Worm (Caenorhabditis elegans) whole organism, L4 larva: ENCODE measurements around the gene F47D12.9.
A peak's percentile ranks its signal among the peaks of the same experiment; 100 is the strongest.

Experiments used
- F37D6.2 ChIP-seq: sonication (generic microtip); optimal IDR thresholded peaks from 2 replicates; lab custom pipeline; 2016; ENCODE audit warnings: mild to moderate bottlenecking, missing genetic modification characterization, missing compliant biosample characterization
- F49E8.2 ChIP-seq: sonication (generic microtip); optimal IDR thresholded peaks from 2 replicates; lab custom pipeline; 2016; ENCODE audit warnings: missing compliant biosample characterization, mild to moderate bottlenecking, missing genetic modification characterization, borderline replicate concordance
- R02D3.7 ChIP-seq: fragments of 150-350 bp; sonication (generic microtip); optimal IDR thresholded peaks from 3 replicates; lab custom pipeline; 2014; ENCODE audit warnings: missing biosample characterization, missing genetic modification characterization
- T20F7.1 ChIP-seq: fragments of 200-800 bp; sonication (Bioruptor generic); optimal IDR thresholded peaks from 2 replicates; lab custom pipeline; 2018; ENCODE audit warnings: mild to moderate bottlenecking, missing genetic modification characterization, missing compliant biosample characterization
- Y105C5A.15 ChIP-seq: fragments of 200-800 bp; sonication (Bioruptor generic); IDR thresholded peaks from 2 replicates; pipeline ENCODE4 v1.3.6; 2022; ENCODE audit warnings: missing genetic modification characterization, missing compliant biosample characterization
- Y5F2A.4 ChIP-seq: fragments of 200-800 bp; sonication (Bioruptor generic); optimal IDR thresholded peaks from 2 replicates; lab custom pipeline; 2018; ENCODE audit warnings: mild to moderate bottlenecking, missing genetic modification characterization, missing compliant biosample characterization
- Y75B8A.6 ChIP-seq: fragments of 200-800 bp; sonication (Bioruptor generic); IDR thresholded peaks from 2 replicates; pipeline ENCODE4 v1.3.6; 2022; ENCODE audit warnings: missing genetic modification reagents, missing genetic modification characterization, missing compliant biosample characterization
- aha-1 ChIP-seq: fragments of 150-350 bp; peaks from one replicate; lab custom pipeline; 2014; ENCODE audit warnings: missing biosample characterization, missing genetic modification characterization
- attf-4 ChIP-seq: sonication (generic microtip); optimal IDR thresholded peaks from 3 replicates; lab custom pipeline; 2017; ENCODE audit warnings: missing biosample characterization, missing genetic modification characterization
- ceh-20 ChIP-seq: fragments of 200-800 bp; sonication (Bioruptor generic); IDR thresholded peaks from 2 replicates; pipeline ENCODE4 v1.3.6; 2022; ENCODE audit warnings: missing genetic modification reagents, missing genetic modification characterization, missing compliant biosample characterization
- ceh-32 ChIP-seq: sonication (generic microtip); optimal IDR thresholded peaks from 2 replicates; lab custom pipeline; 2016; ENCODE audit warnings: mild to moderate bottlenecking, missing genetic modification characterization, missing compliant biosample characterization; ENCODE audit not compliant: poor library complexity
- ceh-44 ChIP-seq: fragments of 200-800 bp; sonication (Bioruptor generic); IDR thresholded peaks from 2 replicates; pipeline ENCODE4 v1.3.6; 2022; ENCODE audit warnings: missing genetic modification reagents, missing genetic modification characterization, missing compliant biosample characterization
- ceh-82 ChIP-seq: sonication (generic microtip); optimal IDR thresholded peaks from 2 replicates; lab custom pipeline; 2017; ENCODE audit warnings: missing biosample characterization, missing genetic modification characterization
- ces-1 ChIP-seq: fragments of 150-350 bp; sonication (generic microtip); optimal IDR thresholded peaks from 4 replicates; lab custom pipeline; 2014; ENCODE audit warnings: missing biosample characterization, missing genetic modification reagents, missing genetic modification characterization
- ctbp-1 ChIP-seq: fragments of 200-800 bp; sonication (Bioruptor generic); IDR thresholded peaks from 2 replicates; pipeline ENCODE4 v1.3.6; 2022; ENCODE audit warnings: missing genetic modification reagents, missing genetic modification characterization, missing compliant biosample characterization
- daf-12 ChIP-seq: fragments of 150-350 bp; optimal IDR thresholded peaks from 2 replicates; lab custom pipeline; 2014; ENCODE audit warnings: missing biosample characterization, missing genetic modification reagents, missing genetic modification characterization
- daf-16 ChIP-seq, 3 experiments: sonication (generic microtip); optimal IDR thresholded peaks; 2 replicates each; lab custom pipeline; 2016 to 2017; ENCODE audit warnings: missing genetic modification characterization in 3 of 3, missing genetic modification reagents in 3 of 3, mild to moderate bottlenecking in 2 of 3, missing compliant biosample characterization in 2 of 3, missing biosample characterization in 1 of 3, moderate library complexity in 1 of 3
- dmd-6 ChIP-seq: fragments of 200-800 bp; sonication (Bioruptor generic); IDR thresholded peaks from 2 replicates; pipeline ENCODE4 v1.3.6; 2022; ENCODE audit warnings: missing genetic modification reagents, missing genetic modification characterization, missing compliant biosample characterization
- dmd-9 ChIP-seq: fragments of 200-800 bp; sonication (Bioruptor generic); IDR thresholded peaks from 2 replicates; pipeline ENCODE4 v1.3.6; 2022; ENCODE audit warnings: missing genetic modification reagents, missing genetic modification characterization, missing compliant biosample characterization
- egl-43 ChIP-seq: fragments of 200-800 bp; sonication (Bioruptor generic); IDR thresholded peaks from 2 replicates; pipeline ENCODE4 v1.3.6; 2022; ENCODE audit warnings: missing genetic modification reagents, missing genetic modification characterization, missing compliant biosample characterization
- fkh-10 ChIP-seq: fragments of 150-350 bp; optimal IDR thresholded peaks from 2 replicates; lab custom pipeline; 2014; ENCODE audit warnings: missing biosample characterization, missing genetic modification reagents, missing genetic modification characterization
- fos-1 ChIP-seq: fragments of 150-350 bp; optimal IDR thresholded peaks from 2 replicates; lab custom pipeline; 2014; ENCODE audit warnings: missing biosample characterization, missing genetic modification characterization
- hif-1 ChIP-seq, 2 experiments: sonication (generic microtip); optimal IDR thresholded peaks; 2 replicates each; lab custom pipeline; 2016 to 2017; ENCODE audit warnings: missing compliant biosample characterization in 2 of 2, missing genetic modification characterization in 2 of 2, missing genetic modification reagents in 2 of 2, missing genotype in 2 of 2, mild to moderate bottlenecking in 1 of 2
- hlh-30 ChIP-seq: sonication (generic microtip); optimal IDR thresholded peaks from 2 replicates; lab custom pipeline; 2017; ENCODE audit warnings: antibody characterized with exemption, mild to moderate bottlenecking, missing genetic modification characterization, missing compliant biosample characterization; ENCODE audit not compliant: insufficient read depth
- lim-7 ChIP-seq: fragments of 200-800 bp; sonication (Bioruptor generic); IDR thresholded peaks from 2 replicates; pipeline ENCODE4 v1.3.6; 2022; ENCODE audit warnings: missing genetic modification characterization, missing compliant biosample characterization
- lin-15B ChIP-seq: fragments of 150-350 bp; sonication (generic microtip); optimal IDR thresholded peaks from 3 replicates; lab custom pipeline; 2014; ENCODE audit warnings: missing biosample characterization, missing genetic modification characterization
- lin-29 ChIP-seq: fragments of 200-800 bp; sonication (Bioruptor generic); IDR thresholded peaks from 2 replicates; pipeline ENCODE4 v1.3.6; 2022; ENCODE audit warnings: missing genetic modification reagents, missing genetic modification characterization, missing compliant biosample characterization
- lin-38 ChIP-seq: fragments of 200-800 bp; sonication (Bioruptor generic); IDR thresholded peaks from 2 replicates; pipeline ENCODE4 v1.3.6; 2022; ENCODE audit warnings: missing genetic modification reagents, missing genetic modification characterization, missing compliant biosample characterization
- lin-39 ChIP-seq: fragments of 150-350 bp; optimal IDR thresholded peaks from 2 replicates; lab custom pipeline; 2014; ENCODE audit warnings: missing biosample characterization, missing genetic modification reagents, missing genetic modification characterization
- lir-3 ChIP-seq: sonication (generic microtip); optimal IDR thresholded peaks from 2 replicates; lab custom pipeline; 2016; ENCODE audit warnings: mild to moderate bottlenecking, missing genetic modification characterization, missing compliant biosample characterization
- lsy-2 ChIP-seq, 2 experiments: fragments of 150-350 bp in 1 of 2; sonication (generic microtip) in 1 of 2; optimal IDR thresholded peaks; 2 replicates each; lab custom pipeline; 2014 to 2017; ENCODE audit warnings: missing biosample characterization in 2 of 2, missing genetic modification characterization in 2 of 2
- mdl-1 ChIP-seq, 2 experiments: fragments of 150-350 bp in 1 of 2; sonication (generic microtip) in 1 of 2; optimal IDR thresholded peaks; 2 replicates each; lab custom pipeline; 2014 to 2017; ENCODE audit warnings: missing biosample characterization in 2 of 2, missing genetic modification characterization in 2 of 2
- mdt-29 ChIP-seq: fragments of 200-800 bp; sonication (Bioruptor generic); IDR thresholded peaks from 2 replicates; pipeline ENCODE4 v1.3.6; 2022; ENCODE audit warnings: missing genetic modification reagents, missing genetic modification characterization, missing compliant biosample characterization
- mep-1 ChIP-seq: fragments of 150-350 bp; sonication (generic microtip); optimal IDR thresholded peaks from 3 replicates; lab custom pipeline; 2014; ENCODE audit warnings: missing biosample characterization, missing genetic modification characterization
- mxl-3 ChIP-seq: fragments of 200-800 bp; sonication (Bioruptor generic); optimal IDR thresholded peaks from 2 replicates; lab custom pipeline; 2018; ENCODE audit warnings: mild to moderate bottlenecking, missing genetic modification characterization, missing compliant biosample characterization
- nhr-11 ChIP-seq: fragments of 150-350 bp; optimal IDR thresholded peaks from 2 replicates; lab custom pipeline; 2014; ENCODE audit warnings: missing biosample characterization, missing genetic modification characterization
- nhr-28 ChIP-seq: fragments of 150-350 bp; optimal IDR thresholded peaks from 2 replicates; lab custom pipeline; 2014; ENCODE audit warnings: missing biosample characterization, missing genetic modification characterization
- nhr-6 ChIP-seq: fragments of 150-350 bp; optimal IDR thresholded peaks from 2 replicates; lab custom pipeline; 2014; ENCODE audit warnings: missing biosample characterization, missing genetic modification characterization
- pqm-1 ChIP-seq: sonication (generic microtip); optimal IDR thresholded peaks from 2 replicates; lab custom pipeline; 2017; ENCODE audit warnings: missing biosample characterization, missing genetic modification characterization
- rbr-2 ChIP-seq: sonication (generic microtip); optimal IDR thresholded peaks from 2 replicates; lab custom pipeline; 2016; ENCODE audit warnings: missing genotype, missing genetic modification characterization, missing compliant biosample characterization
- snpc-1.2 ChIP-seq: fragments of 200-800 bp; sonication (Bioruptor generic); IDR thresholded peaks from 2 replicates; pipeline ENCODE4 v1.3.6; 2022; ENCODE audit warnings: missing genetic modification reagents, missing genetic modification characterization, missing compliant biosample characterization
- spr-1 ChIP-seq: sonication (generic microtip); optimal IDR thresholded peaks from 2 replicates; lab custom pipeline; 2016; ENCODE audit warnings: mild to moderate bottlenecking, missing genetic modification characterization, missing compliant biosample characterization
- tag-97 ChIP-seq: fragments of 200-800 bp; sonication (Bioruptor generic); IDR thresholded peaks from 2 replicates; pipeline ENCODE4 v1.3.6; 2022; ENCODE audit warnings: missing genetic modification characterization, missing compliant biosample characterization
- unc-130 ChIP-seq: sonication (generic microtip); optimal IDR thresholded peaks from 2 replicates; lab custom pipeline; 2016; ENCODE audit warnings: missing genetic modification reagents, missing genetic modification characterization, missing compliant biosample characterization
- unc-62 ChIP-seq, 3 experiments: fragments of 150-350 bp in 1 of 3; sonication (generic microtip); optimal IDR thresholded peaks in 2 of 3; peaks in 1 of 3; 1 replicate in 1 of 3; 2 replicates in 2 of 3; lab custom pipeline; 2014 to 2017; ENCODE audit warnings: missing biosample characterization in 3 of 3, missing genetic modification characterization in 3 of 3, missing genetic modification reagents in 3 of 3, missing genotype in 1 of 3
- vab-7 ChIP-seq: fragments of 200-800 bp; sonication (Bioruptor generic); IDR thresholded peaks from 2 replicates; pipeline ENCODE4 v1.3.6; 2022; ENCODE audit warnings: missing genetic modification reagents, missing genetic modification characterization, missing compliant biosample characterization
- zfp-2 ChIP-seq: sonication (generic microtip); optimal IDR thresholded peaks from 2 replicates; lab custom pipeline; 2016; ENCODE audit warnings: mild to moderate bottlenecking, missing genetic modification characterization, missing compliant biosample characterization
- zfp-3 ChIP-seq: fragments of 200-800 bp; sonication (Bioruptor generic); conservative IDR thresholded peaks from 2 replicates; pipeline ENCODE4 v1.3.6; 2022; ENCODE audit warnings: missing genetic modification reagents, missing genetic modification characterization, missing compliant biosample characterization
- zip-11 ChIP-seq: fragments of 200-800 bp; sonication (Bioruptor generic); IDR thresholded peaks from 2 replicates; pipeline ENCODE4 v1.3.6; 2022; ENCODE audit warnings: missing genetic modification characterization, missing compliant biosample characterization
- ztf-11 ChIP-seq: fragments of 150-350 bp; optimal IDR thresholded peaks from 2 replicates; lab custom pipeline; 2014; ENCODE audit warnings: missing biosample characterization, missing genetic modification characterization
- ztf-7 ChIP-seq: fragments of 150-350 bp; optimal IDR thresholded peaks from 2 replicates; lab custom pipeline; 2014; ENCODE audit warnings: missing biosample characterization, missing genetic modification characterization

The F47D12.9 gene

DNA sequence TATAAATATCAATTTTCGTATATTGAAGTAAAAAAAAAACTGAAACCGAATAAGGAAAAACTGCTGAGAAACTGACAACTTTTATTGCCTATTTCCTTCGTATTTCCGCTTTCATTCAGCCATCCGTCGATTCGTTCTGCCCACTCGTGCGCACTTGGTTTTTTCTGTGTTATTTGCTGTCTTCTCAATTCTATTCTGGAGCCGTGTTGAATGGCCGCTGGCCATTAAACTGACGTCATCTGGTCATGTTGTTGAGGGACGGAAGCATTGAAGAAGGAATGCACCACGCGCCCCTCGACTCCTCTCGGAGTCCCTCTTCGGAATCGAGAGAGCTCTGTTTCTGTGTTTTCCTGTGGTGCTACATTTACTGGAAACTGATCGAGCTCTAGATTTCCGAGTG, 45.4 kb upstream of the F47D12.9 start:
- TF ChIP-seq aha-1 (tag; lab: Kevin White, UChicago) (peak; percentile 88), vab-7 (no peak), ztf-7 (no peak), nhr-28 (tag; lab: Kevin White, UChicago) (no peak), mep-1 (tag; lab: Kevin White, UChicago) (peak; percentile 16), lin-15B (tag; lab: Kevin White, UChicago) (no peak), F49E8.2 (no peak), spr-1 (tag; lab: Kevin White, UChicago) (no peak), fkh-10 (GFP tag; lab: Kevin White, UChicago) (peak; percentile 69), lin-39 (tag; lab: Kevin White, UChicago) (no peak), daf-16 (GFP tag; optimal IDR thresholded peaks at IDR 0.05; lab: Kevin White, UChicago) (no peak), daf-16 (tag; optimal IDR thresholded peaks at IDR 0.05; lab: Kevin White, UChicago) (no peak), ceh-20 (GFP tag; lab: Robert Waterston, UW) (no peak), zip-11 (GFP tag; lab: Robert Waterston, UW) (no peak), Y75B8A.6 (GFP tag; lab: Robert Waterston, UW) (no peak), zfp-2 (no peak), R02D3.7 (tag; lab: Kevin White, UChicago) (no peak), daf-12 (tag; lab: Kevin White, UChicago) (no peak), snpc-1.2 (no peak), pqm-1 (no peak), Y105C5A.15 (GFP tag; lab: Robert Waterston, UW) (no peak), lin-29 (GFP tag; lab: Robert Waterston, UW) (no peak), T20F7.1 (GFP tag; lab: Kevin White, UChicago) (no peak), mdl-1 (tag; optimal IDR thresholded peaks at IDR 0.05; lab: Kevin White, UChicago) (peak in 1 of 2 experiments; percentile 73), nhr-11 (tag; lab: Kevin White, UChicago) (no peak), rbr-2 (tag; lab: Kevin White, UChicago) (peak; percentile 37), ceh-44 (GFP tag; lab: Robert Waterston, UW) (no peak), ztf-11 (tag; lab: Kevin White, UChicago) (no peak), unc-130 (GFP tag; lab: Kevin White, UChicago) (no peak), zfp-3 (no peak), dmd-6 (GFP tag; lab: Robert Waterston, UW) (peak; percentile 36), lin-38 (no peak), fos-1 (tag; lab: Kevin White, UChicago) (no peak), ceh-32 (tag; lab: Kevin White, UChicago) (no peak), unc-62 (GFP tag; optimal IDR thresholded peaks at IDR 0.05 in 1 of 2; lab: Kevin White, UChicago) (peak in 1 of 2 experiments; percentile 45), unc-62 (tag; optimal IDR thresholded peaks at IDR 0.05; lab: Kevin White, UChicago) (no peak), mxl-3 (GFP tag; lab: Kevin White, UChicago) (no peak), Y5F2A.4 (GFP tag; lab: Kevin White, UChicago) (no peak), lim-7 (GFP tag; lab: Robert Waterston, UW) (no peak), hlh-30 (tag; lab: Kevin White, UChicago) (peak; percentile 77), lir-3 (tag; lab: Kevin White, UChicago) (no peak), F37D6.2 (tag; lab: Kevin White, UChicago) (peak; percentile 38), tag-97 (no peak), ceh-82 (tag; lab: Kevin White, UChicago) (no peak), hif-1 (tag; optimal IDR thresholded peaks at IDR 0.05; lab: Kevin White, UChicago) (peak in 1 of 2 experiments; percentile 19), nhr-6 (tag; lab: Kevin White, UChicago) (no peak), attf-4 (tag; lab: Kevin White, UChicago) (no peak), dmd-9 (GFP tag; lab: Robert Waterston, UW) (no peak), ces-1 (GFP tag; lab: Kevin White, UChicago) (no peak), egl-43 (GFP tag; lab: Robert Waterston, UW) (peak; percentile 67; the same call in 1 of the 2 replicates), lsy-2 (tag; optimal IDR thresholded peaks at IDR 0.05; lab: Kevin White, UChicago) (peak in 1 of 2 experiments; percentile 66), ctbp-1 (GFP tag; lab: Robert Waterston, UW) (peak; percentile 73), mdt-29 (GFP tag; lab: Robert Waterston, UW) (no peak)
